Fruit fly (Drosophila melanogaster) whole organism, pupa: ENCODE measurements around the gene Dap160.

Experiments used
- CG13204 ChIP-seq: fragments of 200-800 bp; sonication (Bioruptor generic); optimal IDR thresholded peaks from 2 replicates; lab custom pipeline; 2018; ENCODE audit warnings: missing biosample characterization, mild to moderate bottlenecking, missing genetic modification characterization, moderate library complexity
- CG15710 ChIP-seq: fragments of 200-800 bp; sonication (Bioruptor generic); optimal IDR thresholded peaks from 2 replicates; lab custom pipeline; 2018; ENCODE audit warnings: missing biosample characterization, mild to moderate bottlenecking, missing genetic modification characterization, moderate library complexity
- CG32121 ChIP-seq: fragments of 200-800 bp; sonication (Bioruptor generic); IDR thresholded peaks from 2 replicates; pipeline ENCODE4 v1.3.6; 2022; ENCODE audit warnings: missing biosample characterization, missing genetic modification characterization
- CG8159 ChIP-seq: fragments of 200-800 bp; sonication (Bioruptor generic); optimal IDR thresholded peaks from 3 replicates; lab custom pipeline; 2018; ENCODE audit warnings: missing biosample characterization, mild to moderate bottlenecking, missing genetic modification characterization, moderate library complexity
- CG8301 ChIP-seq: fragments of 200-800 bp; sonication (Bioruptor generic); optimal IDR thresholded peaks from 2 replicates; lab custom pipeline; 2018; ENCODE audit warnings: missing biosample characterization, mild to moderate bottlenecking, missing genetic modification characterization
- CG9948 ChIP-seq: fragments of 200-800 bp; sonication (Bioruptor generic); optimal IDR thresholded peaks from 2 replicates; lab custom pipeline; 2018; ENCODE audit warnings: missing biosample characterization, mild to moderate bottlenecking, missing genetic modification characterization, moderate library complexity
- D1 ChIP-seq: fragments of 200-800 bp; sonication (Bioruptor generic); optimal IDR thresholded peaks from 2 replicates; lab custom pipeline; 2018; ENCODE audit warnings: missing biosample characterization, mild to moderate bottlenecking, missing genetic modification characterization, moderate library complexity
- EcR ChIP-seq: fragments of 200-800 bp; sonication (Bioruptor generic); optimal IDR thresholded peaks from 3 replicates; lab custom pipeline; 2019; ENCODE audit warnings: missing biosample characterization, missing genetic modification characterization, mild to moderate bottlenecking, moderate library complexity, missing genetic modification reagents
- Snoo ChIP-seq: fragments of 200-800 bp; sonication (Bioruptor generic); optimal IDR thresholded peaks from 3 replicates; lab custom pipeline; 2017; ENCODE audit warnings: missing biosample characterization, mild to moderate bottlenecking, missing genetic modification characterization, inconsistent platforms
- fd96Ca ChIP-seq: fragments of 200-800 bp; sonication (Bioruptor generic); IDR thresholded peaks from 3 replicates; pipeline ENCODE4 v1.3.6; 2022; ENCODE audit warnings: missing biosample characterization, missing genetic modification characterization

dm6 chr2L:21142501-21142849, 328 bp upstream of the Dap160 start:
- TF ChIP-seq CG8159 = no peak
- TF ChIP-seq Snoo (tag; lab: Kevin White, UChicago) = no peak
- no peak for TF ChIP-seq CG13204
- no peak for TF ChIP-seq EcR (GFP tag; lab: Kevin White, UChicago)
- no peak for TF ChIP-seq CG32121
- TF ChIP-seq CG8301 (tag; lab: Kevin White, UChicago) = no peak
- no peak for TF ChIP-seq fd96Ca (GFP tag; lab: Robert Waterston, UW)
- no peak for TF ChIP-seq CG15710 (tag; lab: Kevin White, UChicago)
- TF ChIP-seq CG9948 (tag; lab: Kevin White, UChicago) = no peak
- TF ChIP-seq D1 = no peak
